Worm (Caenorhabditis elegans) whole organism, L2 larva: ENCODE data around the gene C54D10.13.

Experiments
- C34F6.9 ChIP-seq: fragments of 150-350 bp; optimal IDR thresholded peaks from 2 replicates; lab custom pipeline; 2014; ENCODE audit warnings: missing biosample characterization, missing genetic modification characterization
- F13H6.1 ChIP-seq: sonication (generic microtip); optimal IDR thresholded peaks from 2 replicates; lab custom pipeline; 2016; ENCODE audit warnings: missing genetic modification characterization, missing compliant biosample characterization
- R02D3.7 ChIP-seq: fragments of 150-350 bp; optimal IDR thresholded peaks from 2 replicates; lab custom pipeline; 2014; ENCODE audit warnings: missing biosample characterization, missing genetic modification characterization
- Y55F3AM.14 ChIP-seq: fragments of 200-800 bp; sonication (Bioruptor generic); optimal IDR thresholded peaks from 2 replicates; lab custom pipeline; 2018; ENCODE audit warnings: mild to moderate bottlenecking, missing genetic modification characterization, missing compliant biosample characterization
- ZK546.5 ChIP-seq: sonication (generic microtip); optimal IDR thresholded peaks from 2 replicates; lab custom pipeline; 2017; ENCODE audit warnings: missing biosample characterization, missing genetic modification characterization
- alr-1 ChIP-seq: fragments of 150-350 bp; optimal IDR thresholded peaks from 2 replicates; lab custom pipeline; 2014; ENCODE audit warnings: missing biosample characterization, missing genetic modification characterization
- ama-1 ChIP-seq: fragments of 150-350 bp; optimal IDR thresholded peaks from 2 replicates; lab custom pipeline; 2018; ENCODE audit warnings: inconsistent platforms
- blmp-1 ChIP-seq: sonication (generic microtip); optimal IDR thresholded peaks from 2 replicates; lab custom pipeline; 2017; ENCODE audit warnings: missing genetic modification characterization, mild to moderate bottlenecking, missing compliant biosample characterization, antibody characterized with exemption, moderate library complexity; ENCODE audit not compliant: insufficient read depth
- ceh-16 ChIP-seq: fragments of 150-350 bp; optimal IDR thresholded peaks from 2 replicates; lab custom pipeline; 2014; ENCODE audit warnings: missing biosample characterization, missing genetic modification characterization
- ceh-82 ChIP-seq: fragments of 150-350 bp; optimal IDR thresholded peaks from 2 replicates; lab custom pipeline; 2014; ENCODE audit warnings: missing biosample characterization, missing genetic modification characterization
- crh-2 ChIP-seq: sonication (generic microtip); optimal IDR thresholded peaks from 2 replicates; lab custom pipeline; 2017; ENCODE audit warnings: missing biosample characterization, missing genetic modification characterization
- dmd-4 ChIP-seq: sonication (generic microtip); optimal IDR thresholded peaks from 2 replicates; lab custom pipeline; 2017; ENCODE audit warnings: missing biosample characterization, missing genetic modification characterization
- egl-27 ChIP-seq: sonication (generic microtip); optimal IDR thresholded peaks from 3 replicates; lab custom pipeline; 2017; ENCODE audit warnings: missing biosample characterization, missing genetic modification reagents, missing genetic modification characterization
- elt-1 ChIP-seq: fragments of 150-350 bp; optimal IDR thresholded peaks from 2 replicates; lab custom pipeline; 2014; ENCODE audit warnings: missing biosample characterization, missing genetic modification characterization
- elt-3 ChIP-seq: sonication (generic microtip); optimal IDR thresholded peaks from 2 replicates; lab custom pipeline; 2017; ENCODE audit warnings: missing biosample characterization, missing genetic modification characterization
- fos-1 ChIP-seq: fragments of 150-350 bp; optimal IDR thresholded peaks from 2 replicates; lab custom pipeline; 2014; ENCODE audit warnings: missing biosample characterization, missing genetic modification characterization
- gmeb-1 ChIP-seq: fragments of 150-350 bp; optimal IDR thresholded peaks from 2 replicates; lab custom pipeline; 2014; ENCODE audit warnings: missing biosample characterization, missing genetic modification characterization
- lin-11 ChIP-seq: fragments of 150-350 bp; sonication (generic microtip); optimal IDR thresholded peaks from 2 replicates; lab custom pipeline; 2014; ENCODE audit warnings: missing biosample characterization, missing genetic modification characterization, inconsistent platforms, mixed read lengths
- lin-13 ChIP-seq: fragments of 150-350 bp; optimal IDR thresholded peaks from 2 replicates; lab custom pipeline; 2014; ENCODE audit warnings: missing biosample characterization, missing genetic modification reagents, missing genetic modification characterization
- lin-39 ChIP-seq: fragments of 150-350 bp; optimal IDR thresholded peaks from 2 replicates; lab custom pipeline; 2014; ENCODE audit warnings: missing biosample characterization, missing genetic modification reagents, missing genetic modification characterization
- lsy-2 ChIP-seq, 2 experiments: fragments of 150-350 bp in 1 of 2; sonication (generic microtip) in 1 of 2; optimal IDR thresholded peaks; 2 replicates each; lab custom pipeline; 2014 to 2017; ENCODE audit warnings: missing biosample characterization in 2 of 2, missing genetic modification characterization in 2 of 2
- mab-5 ChIP-seq: fragments of 150-350 bp; optimal IDR thresholded peaks from 2 replicates; lab custom pipeline; 2014; ENCODE audit warnings: missing biosample characterization, missing genetic modification characterization
- mbf-1 ChIP-seq: sonication (generic microtip); optimal IDR thresholded peaks from 2 replicates; lab custom pipeline; 2017; ENCODE audit warnings: missing biosample characterization, missing genetic modification characterization
- mdl-1 ChIP-seq, 2 experiments: fragments of 150-350 bp in 1 of 2; sonication (generic microtip) in 1 of 2; optimal IDR thresholded peaks; 2 replicates each; lab custom pipeline; 2017; ENCODE audit warnings: missing biosample characterization in 2 of 2, missing genetic modification characterization in 2 of 2
- nhr-11 ChIP-seq: fragments of 150-350 bp; optimal IDR thresholded peaks from 2 replicates; lab custom pipeline; 2014; ENCODE audit warnings: missing biosample characterization, missing genetic modification characterization
- nhr-12 ChIP-seq: fragments of 150-350 bp; optimal IDR thresholded peaks from 2 replicates; lab custom pipeline; 2014; ENCODE audit warnings: missing biosample characterization, missing genetic modification characterization
- nhr-129 ChIP-seq: fragments of 150-350 bp; optimal IDR thresholded peaks from 2 replicates; lab custom pipeline; 2014; ENCODE audit warnings: missing biosample characterization, missing genetic modification characterization
- nhr-21 ChIP-seq: fragments of 150-350 bp; optimal IDR thresholded peaks from 2 replicates; lab custom pipeline; 2014; ENCODE audit warnings: missing biosample characterization, missing genetic modification characterization
- nhr-23 ChIP-seq: fragments of 150-350 bp; optimal IDR thresholded peaks from 2 replicates; lab custom pipeline; 2014; ENCODE audit warnings: missing biosample characterization, missing genetic modification reagents, missing genetic modification characterization
- nhr-237 ChIP-seq: fragments of 150-350 bp; optimal IDR thresholded peaks from 2 replicates; lab custom pipeline; 2014; ENCODE audit warnings: missing biosample characterization, missing genetic modification characterization
- nhr-25 ChIP-seq: fragments of 150-350 bp; sonication (generic microtip); optimal IDR thresholded peaks from 3 replicates; lab custom pipeline; 2014; ENCODE audit warnings: missing biosample characterization, missing genetic modification characterization
- nhr-6 ChIP-seq: fragments of 150-350 bp; optimal IDR thresholded peaks from 2 replicates; lab custom pipeline; 2014; ENCODE audit warnings: missing biosample characterization, missing genetic modification characterization
- nhr-77 ChIP-seq: fragments of 150-350 bp; optimal IDR thresholded peaks from 2 replicates; lab custom pipeline; 2014; ENCODE audit warnings: missing biosample characterization, missing genetic modification characterization
- peb-1 ChIP-seq: fragments of 150-350 bp; optimal IDR thresholded peaks from 2 replicates; lab custom pipeline; 2014; ENCODE audit warnings: missing biosample characterization, missing genetic modification characterization
- sem-4 ChIP-seq: fragments of 150-350 bp; optimal IDR thresholded peaks from 2 replicates; lab custom pipeline; 2014; ENCODE audit warnings: missing biosample characterization, missing genetic modification reagents, missing genetic modification characterization
- skn-1 ChIP-seq: sonication (generic microtip); optimal IDR thresholded peaks from 2 replicates; lab custom pipeline; 2017; ENCODE audit warnings: missing biosample characterization, missing genetic modification characterization
- sma-3 ChIP-seq: sonication (generic microtip); optimal IDR thresholded peaks from 2 replicates; lab custom pipeline; 2016; ENCODE audit warnings: missing genetic modification reagents, missing genetic modification characterization, missing compliant biosample characterization
- sma-9 ChIP-seq, 2 experiments: fragments of 150-350 bp in 1 of 2; sonication (generic microtip) in 1 of 2; optimal IDR thresholded peaks; 2 replicates each; lab custom pipeline; 2014 to 2016; ENCODE audit warnings: missing genetic modification characterization in 2 of 2, mild to moderate bottlenecking in 1 of 2, missing biosample characterization in 1 of 2, missing compliant biosample characterization in 1 of 2, missing genetic modification reagents in 1 of 2, moderate library complexity in 1 of 2
- snpc-4 ChIP-seq: fragments of 150-350 bp; optimal IDR thresholded peaks from 2 replicates; lab custom pipeline; 2014; ENCODE audit warnings: missing biosample characterization, missing genetic modification characterization
- unc-39 ChIP-seq: fragments of 150-350 bp; optimal IDR thresholded peaks from 2 replicates; lab custom pipeline; 2014; ENCODE audit warnings: missing biosample characterization, missing genetic modification characterization
- unc-55 ChIP-seq: fragments of 150-350 bp; sonication (generic microtip); optimal IDR thresholded peaks from 3 replicates; lab custom pipeline; 2014; ENCODE audit warnings: missing biosample characterization, missing genetic modification reagents, missing genetic modification characterization
- unc-62 ChIP-seq: fragments of 150-350 bp; optimal IDR thresholded peaks from 2 replicates; lab custom pipeline; 2014; ENCODE audit warnings: missing biosample characterization, missing genetic modification reagents, missing genetic modification characterization
- zag-1 ChIP-seq: fragments of 150-350 bp; optimal IDR thresholded peaks from 2 replicates; lab custom pipeline; 2014; ENCODE audit warnings: missing biosample characterization, missing genetic modification characterization
- ztf-4 ChIP-seq: fragments of 150-350 bp; optimal IDR thresholded peaks from 2 replicates; lab custom pipeline; 2014; ENCODE audit warnings: missing biosample characterization, missing genetic modification characterization

The C54D10.13 gene

DNA sequence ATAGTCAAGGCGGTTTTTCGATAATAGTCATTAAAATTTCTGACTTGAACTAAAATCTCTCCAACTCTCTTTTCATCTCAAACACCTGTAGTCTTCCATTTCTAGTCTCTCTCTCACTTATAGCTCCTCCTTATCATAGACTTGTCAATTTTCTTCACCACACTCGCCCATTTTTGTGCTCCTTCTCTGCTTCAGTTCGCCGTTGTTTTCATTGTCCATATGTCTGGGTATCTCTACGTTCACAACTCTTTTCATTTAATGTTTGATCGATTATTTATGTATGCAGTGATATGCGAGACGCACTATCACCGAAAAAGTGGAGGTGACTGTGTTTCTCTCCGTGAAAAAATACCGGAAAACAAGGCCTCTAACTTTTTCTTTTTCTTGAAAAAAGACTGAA, 35.7 kb upstream of the C54D10.13 start:
- TF ChIP-seq unc-39 (no peak), gmeb-1 (tag; lab: Kevin White, UChicago) (peak; percentile 31), lin-11 (tag; lab: Kevin White, UChicago) (no peak), crh-2 (tag; lab: Kevin White, UChicago) (peak; percentile 21), nhr-77 (tag; lab: Kevin White, UChicago) (no peak), F13H6.1 (tag; lab: Kevin White, UChicago) (peak; percentile 26), alr-1 (no peak), skn-1 (no peak), fos-1 (tag; lab: Kevin White, UChicago) (peak; percentile 96), sma-9 (GFP tag; optimal IDR thresholded peaks at IDR 0.05; lab: Kevin White, UChicago) (peak; percentile 67), sma-9 (tag; optimal IDR thresholded peaks at IDR 0.05; lab: Kevin White, UChicago) (no peak), snpc-4 (no peak), R02D3.7 (tag; lab: Kevin White, UChicago) (no peak), elt-3 (tag; lab: Kevin White, UChicago) (no peak), mab-5 (tag; lab: Kevin White, UChicago) (no peak), nhr-25 (tag; lab: Kevin White, UChicago) (no peak), nhr-12 (tag; lab: Kevin White, UChicago) (no peak)

DNA sequence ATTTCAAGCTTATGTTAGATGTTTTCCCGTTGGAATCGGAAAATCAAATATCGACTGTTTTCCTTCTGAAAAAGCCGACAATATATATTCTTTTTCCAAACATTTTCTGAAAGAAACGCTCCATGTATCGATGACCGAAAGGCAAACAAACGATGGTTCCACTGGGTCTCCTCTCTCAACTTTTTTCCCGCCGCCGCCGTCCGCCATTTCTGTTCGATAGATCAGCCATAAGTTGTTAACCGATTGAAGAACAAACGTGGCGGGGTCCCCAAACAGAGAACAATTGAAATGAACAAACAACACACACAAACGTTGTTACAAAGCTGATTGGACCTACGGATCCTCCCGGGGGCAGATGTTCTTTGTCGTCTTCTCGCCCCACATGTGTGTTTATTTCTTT, 34.6 kb upstream of the C54D10.13 start:
- TF ChIP-seq sma-9 (GFP tag; optimal IDR thresholded peaks at IDR 0.05; lab: Kevin White, UChicago) (peak; percentile 45), sma-9 (tag; optimal IDR thresholded peaks at IDR 0.05; lab: Kevin White, UChicago) (no peak), elt-1 (no peak), F13H6.1 (tag; lab: Kevin White, UChicago) (peak; percentile 7)

DNA sequence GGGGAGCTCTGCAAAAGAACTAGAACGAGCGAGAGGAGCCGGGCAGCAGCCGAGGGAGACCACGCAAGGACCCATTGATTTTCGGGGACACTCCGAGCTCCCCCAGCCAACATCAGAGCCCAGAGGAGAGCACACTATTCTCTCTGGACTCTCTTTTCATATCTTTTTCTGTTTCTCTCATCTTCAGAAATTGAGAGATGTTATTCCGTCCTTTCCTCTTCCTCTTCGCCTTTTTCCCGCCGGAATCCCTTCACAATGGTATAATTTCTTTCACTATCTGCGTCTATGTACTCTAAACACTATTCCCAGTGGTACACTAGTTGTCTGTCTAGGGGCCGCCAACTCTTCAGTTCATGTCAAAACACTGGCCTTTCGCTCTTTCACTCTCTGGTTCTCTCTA, 33.3 kb upstream of the C54D10.13 start:
- TF ChIP-seq blmp-1, result peak; percentile 26
- TF ChIP-seq unc-62, result no peak
- no peak for TF ChIP-seq nhr-6 (tag; lab: Kevin White, UChicago)
- peak; percentile 20 for TF ChIP-seq fos-1 (tag; lab: Kevin White, UChicago)
- TF ChIP-seq gmeb-1 (tag; lab: Kevin White, UChicago), result peak; percentile 55
- TF ChIP-seq mab-5 (tag; lab: Kevin White, UChicago), result peak; percentile 21
- peak; percentile 63 for TF ChIP-seq nhr-25 (tag; lab: Kevin White, UChicago)
- no peak for TF ChIP-seq nhr-23 (tag; lab: Kevin White, UChicago)
- TF ChIP-seq unc-55, result peak; percentile 90
- no peak for TF ChIP-seq nhr-11
- TF ChIP-seq lin-13 (GFP tag; lab: Kevin White, UChicago), result peak; percentile 64
- TF ChIP-seq ztf-4 (tag; lab: Kevin White, UChicago), result peak; percentile 59
- peak in 1 of 2 experiments; percentile 67 for TF ChIP-seq mdl-1 (tag; optimal IDR thresholded peaks at IDR 0.05; lab: Kevin White, UChicago)
- no peak for TF ChIP-seq dmd-4 (tag; lab: Kevin White, UChicago)
- TF ChIP-seq nhr-21 (tag; lab: Kevin White, UChicago), result peak; percentile 66
- TF ChIP-seq snpc-4, result peak; percentile 32
- no peak for TF ChIP-seq ceh-82 (tag; lab: Kevin White, UChicago)
- peak; percentile 53 for TF ChIP-seq sma-3 (GFP tag; lab: Kevin White, UChicago)
- peak; percentile 55 to 84 for TF ChIP-seq lsy-2 (tag; optimal IDR thresholded peaks at IDR 0.05; lab: Kevin White, UChicago)
- no peak for TF ChIP-seq nhr-77 (tag; lab: Kevin White, UChicago)
- no peak for TF ChIP-seq R02D3.7 (tag; lab: Kevin White, UChicago)
- TF ChIP-seq zag-1 (tag; lab: Kevin White, UChicago), result peak; percentile 93
- TF ChIP-seq crh-2 (tag; lab: Kevin White, UChicago), result peak; percentile 89
- TF ChIP-seq F13H6.1 (tag; lab: Kevin White, UChicago), result peak; percentile 96
- TF ChIP-seq Y55F3AM.14 (GFP tag; lab: Kevin White, UChicago), result peak; percentile 73
- peak; percentile 96 for TF ChIP-seq C34F6.9
- no peak for TF ChIP-seq unc-39
- TF ChIP-seq ZK546.5 (tag; lab: Kevin White, UChicago), result no peak
- TF ChIP-seq sma-9 (GFP tag; optimal IDR thresholded peaks at IDR 0.05; lab: Kevin White, UChicago), result peak; percentile 95
- peak; percentile 23 for TF ChIP-seq sma-9 (tag; optimal IDR thresholded peaks at IDR 0.05; lab: Kevin White, UChicago)
- TF ChIP-seq ceh-16 (tag; lab: Kevin White, UChicago), result no peak
- peak; percentile 79 for TF ChIP-seq egl-27 (tag; lab: Kevin White, UChicago)
- no peak for TF ChIP-seq peb-1 (tag; lab: Kevin White, UChicago)
- peak; percentile 63 for TF ChIP-seq lin-11 (tag; lab: Kevin White, UChicago)
- no peak for TF ChIP-seq nhr-237
- TF ChIP-seq nhr-129 (tag; lab: Kevin White, UChicago), result peak; percentile 86
- TF ChIP-seq ama-1 (lab: Kevin White, UChicago), result no peak
- TF ChIP-seq mbf-1 (tag; lab: Kevin White, UChicago), result no peak
- peak; percentile 80 for TF ChIP-seq sem-4 (tag; lab: Kevin White, UChicago)
- TF ChIP-seq elt-3 (tag; lab: Kevin White, UChicago), result no peak
- TF ChIP-seq lin-39 (tag; lab: Kevin White, UChicago), result no peak
- no peak for TF ChIP-seq elt-1
- no peak for TF ChIP-seq nhr-12 (tag; lab: Kevin White, UChicago)
- TF ChIP-seq, all 48 proteins: peak for 23
